Worm (Caenorhabditis elegans) whole organism, L1 larva: ENCODE measurements around the gene ift-139.
A peak's percentile ranks its signal among the peaks of the same experiment; 100 is the strongest.
"Not testable (repeated sequence)": the region's sequence is repeated elsewhere in the genome, so short reads cannot be mapped to it uniquely, and the experiment has no call there.

Experiments
- C16A3.4 ChIP-seq: fragments of 150-350 bp; optimal IDR thresholded peaks from 2 replicates; lab custom pipeline; 2014; ENCODE audit warnings: missing biosample characterization, missing genetic modification characterization
- F16B12.6 ChIP-seq: fragments of 150-350 bp; optimal IDR thresholded peaks from 2 replicates; lab custom pipeline; 2014; ENCODE audit warnings: missing biosample characterization, missing genetic modification characterization
- Y116A8C.19 ChIP-seq: sonication (generic microtip); optimal IDR thresholded peaks from 2 replicates; lab custom pipeline; 2016; ENCODE audit warnings: missing compliant biosample characterization, missing genetic modification characterization, borderline replicate concordance
- aha-1 ChIP-seq: fragments of 150-350 bp; optimal IDR thresholded peaks from 2 replicates; lab custom pipeline; 2014; ENCODE audit warnings: missing biosample characterization, missing genetic modification characterization
- aly-2 ChIP-seq: fragments of 150-350 bp; optimal IDR thresholded peaks from 2 replicates; lab custom pipeline; 2014; ENCODE audit warnings: missing biosample characterization, missing genetic modification characterization
- ama-1 ChIP-seq: fragments of 150-350 bp; optimal IDR thresholded peaks from 2 replicates; lab custom pipeline; 2014
- blmp-1 ChIP-seq: fragments of 150-350 bp; optimal IDR thresholded peaks from 2 replicates; lab custom pipeline; 2014; ENCODE audit warnings: missing biosample characterization, missing genetic modification characterization
- ceh-8 ChIP-seq: fragments of 200-800 bp; sonication (Bioruptor generic); optimal IDR thresholded peaks from 2 replicates; lab custom pipeline; 2018; ENCODE audit warnings: mild to moderate bottlenecking, missing genetic modification characterization, moderate library complexity, missing compliant biosample characterization
- ceh-88 ChIP-seq: fragments of 200-800 bp; sonication (Bioruptor generic); IDR thresholded peaks from 2 replicates; pipeline ENCODE4 v1.3.6; 2022; ENCODE audit warnings: missing genetic modification characterization, missing compliant biosample characterization
- ceh-90 ChIP-seq: sonication (generic microtip); optimal IDR thresholded peaks from 2 replicates; lab custom pipeline; 2016; ENCODE audit warnings: missing genetic modification characterization, missing compliant biosample characterization
- ces-1 ChIP-seq: fragments of 150-350 bp; optimal IDR thresholded peaks from 2 replicates; lab custom pipeline; 2014; ENCODE audit warnings: missing biosample characterization, missing genetic modification reagents, missing genetic modification characterization
- dpl-1 ChIP-seq, 3 experiments: fragments of 150-350 bp in 2 of 3; sonication (generic microtip) in 1 of 3; optimal IDR thresholded peaks; 2 replicates each; lab custom pipeline; 2014 to 2017; ENCODE audit warnings: missing biosample characterization in 3 of 3, missing genetic modification characterization in 3 of 3, missing genetic modification reagents in 3 of 3
- dsc-1 ChIP-seq: sonication (generic microtip); optimal IDR thresholded peaks from 2 replicates; lab custom pipeline; 2016; ENCODE audit warnings: mild to moderate bottlenecking, missing genetic modification characterization, missing compliant biosample characterization
- efl-1 ChIP-seq, 4 experiments: fragments of 150-350 bp; optimal IDR thresholded peaks in 3 of 4; peaks in 1 of 4; 1 replicate in 1 of 4; 2 replicates in 3 of 4; lab custom pipeline; 2014; ENCODE audit warnings: missing biosample characterization in 2 of 4, missing genetic modification characterization in 2 of 4, missing genetic modification reagents in 2 of 4
- egl-13 ChIP-seq: sonication (generic microtip); optimal IDR thresholded peaks from 2 replicates; lab custom pipeline; 2016; ENCODE audit warnings: missing genotype, missing genetic modification reagents, missing genetic modification characterization, missing compliant biosample characterization
- ets-5 ChIP-seq: fragments of 200-800 bp; sonication (Bioruptor generic); IDR thresholded peaks from 2 replicates; pipeline ENCODE4 v1.3.6; 2022; ENCODE audit warnings: missing genetic modification characterization, missing compliant biosample characterization
- fkh-10 ChIP-seq: sonication (generic microtip); optimal IDR thresholded peaks from 2 replicates; lab custom pipeline; 2017; ENCODE audit warnings: missing biosample characterization, missing genetic modification reagents, missing genetic modification characterization
- fkh-8 ChIP-seq: sonication (generic microtip); optimal IDR thresholded peaks from 2 replicates; lab custom pipeline; 2016; ENCODE audit warnings: mild to moderate bottlenecking, missing genetic modification characterization, missing compliant biosample characterization
- fos-1 ChIP-seq: fragments of 150-350 bp; optimal IDR thresholded peaks from 2 replicates; lab custom pipeline; 2014; ENCODE audit warnings: missing biosample characterization, missing genetic modification characterization
- hlh-17 ChIP-seq: fragments of 200-800 bp; sonication (Bioruptor generic); optimal IDR thresholded peaks from 2 replicates; lab custom pipeline; 2018; ENCODE audit warnings: missing genetic modification characterization, mild to moderate bottlenecking, missing compliant biosample characterization, moderate library complexity, borderline replicate concordance
- hpl-2 ChIP-seq: fragments of 150-350 bp; optimal IDR thresholded peaks from 2 replicates; lab custom pipeline; 2014; ENCODE audit warnings: missing biosample characterization, missing genetic modification reagents, missing genetic modification characterization
- lin-13 ChIP-seq: fragments of 150-350 bp; optimal IDR thresholded peaks from 2 replicates; lab custom pipeline; 2014; ENCODE audit warnings: missing biosample characterization, missing genetic modification reagents, missing genetic modification characterization
- lin-39 ChIP-seq: fragments of 150-350 bp; optimal IDR thresholded peaks from 2 replicates; lab custom pipeline; 2014; ENCODE audit warnings: missing biosample characterization, missing genetic modification reagents, missing genetic modification characterization
- lsy-2 ChIP-seq, 2 experiments: fragments of 150-350 bp; optimal IDR thresholded peaks; 2 replicates each; lab custom pipeline; 2014; ENCODE audit warnings: missing biosample characterization in 2 of 2, missing genetic modification characterization in 2 of 2
- mdl-1 ChIP-seq, 2 experiments: fragments of 150-350 bp; optimal IDR thresholded peaks; 2 replicates each; lab custom pipeline; 2014 to 2017; ENCODE audit warnings: missing biosample characterization in 2 of 2, missing genetic modification characterization in 2 of 2, inconsistent platforms in 1 of 2
- nhr-19 ChIP-seq: fragments of 200-800 bp; sonication (Bioruptor generic); conservative IDR thresholded peaks from 2 replicates; pipeline ENCODE4 v1.3.6; 2022; ENCODE audit warnings: missing genetic modification characterization, missing compliant biosample characterization
- nhr-20 ChIP-seq: sonication (generic microtip); optimal IDR thresholded peaks from 2 replicates; lab custom pipeline; 2016; ENCODE audit warnings: mild to moderate bottlenecking, missing genetic modification characterization, missing compliant biosample characterization
- nhr-47 ChIP-seq: sonication (generic microtip); optimal IDR thresholded peaks from 2 replicates; lab custom pipeline; 2016; ENCODE audit warnings: mild to moderate bottlenecking, missing genetic modification characterization, moderate library complexity, missing compliant biosample characterization
- nhr-71 ChIP-seq: sonication (generic microtip); optimal IDR thresholded peaks from 2 replicates; lab custom pipeline; 2016; ENCODE audit warnings: mild to moderate bottlenecking, missing genetic modification characterization, moderate library complexity, missing compliant biosample characterization
- nhr-76 ChIP-seq: sonication (generic microtip); optimal IDR thresholded peaks from 2 replicates; lab custom pipeline; 2017; ENCODE audit warnings: missing biosample characterization, missing genetic modification characterization
- nhr-90 ChIP-seq: sonication (generic microtip); optimal IDR thresholded peaks from 2 replicates; lab custom pipeline; 2016; ENCODE audit warnings: mild to moderate bottlenecking, missing genetic modification characterization, missing compliant biosample characterization; ENCODE audit not compliant: poor library complexity
- pag-3 ChIP-seq: sonication (generic microtip); optimal IDR thresholded peaks from 2 replicates; lab custom pipeline; 2017; ENCODE audit warnings: missing genetic modification characterization, mild to moderate bottlenecking, missing compliant biosample characterization, antibody characterized with exemption, borderline replicate concordance; ENCODE audit not compliant: insufficient read depth
- pqm-1 ChIP-seq: sonication (generic microtip); optimal IDR thresholded peaks from 3 replicates; lab custom pipeline; 2017; ENCODE audit warnings: missing biosample characterization, missing genetic modification characterization
- rnt-1 ChIP-seq: sonication (generic microtip); optimal IDR thresholded peaks from 2 replicates; lab custom pipeline; 2016; ENCODE audit warnings: mild to moderate bottlenecking, missing genetic modification characterization, moderate library complexity, missing compliant biosample characterization
- skn-1 ChIP-seq: fragments of 150-350 bp; optimal IDR thresholded peaks from 2 replicates; lab custom pipeline; 2014; ENCODE audit warnings: missing biosample characterization, missing genetic modification characterization
- snpc-4 ChIP-seq: fragments of 150-350 bp; optimal IDR thresholded peaks from 2 replicates; lab custom pipeline; 2014; ENCODE audit warnings: missing biosample characterization, missing genetic modification characterization
- snu-23 ChIP-seq: sonication (generic microtip); optimal IDR thresholded peaks from 2 replicates; lab custom pipeline; 2016; ENCODE audit warnings: missing genetic modification characterization, missing compliant biosample characterization
- sox-4 ChIP-seq: sonication (generic microtip); optimal IDR thresholded peaks from 2 replicates; lab custom pipeline; 2016; ENCODE audit warnings: missing genetic modification characterization, missing compliant biosample characterization
- sup-37 ChIP-seq: fragments of 200-800 bp; sonication (Bioruptor generic); optimal IDR thresholded peaks from 2 replicates; lab custom pipeline; 2018; ENCODE audit warnings: mild to moderate bottlenecking, missing genetic modification characterization, missing compliant biosample characterization
- tbx-2 ChIP-seq: sonication (generic microtip); optimal IDR thresholded peaks from 2 replicates; lab custom pipeline; 2016; ENCODE audit warnings: missing genetic modification characterization, missing compliant biosample characterization
- tlp-1 ChIP-seq: fragments of 150-350 bp; optimal IDR thresholded peaks from 2 replicates; lab custom pipeline; 2014; ENCODE audit warnings: missing biosample characterization, missing genetic modification characterization
- unc-130 ChIP-seq: fragments of 150-350 bp; optimal IDR thresholded peaks from 2 replicates; lab custom pipeline; 2017; ENCODE audit warnings: missing biosample characterization, missing genetic modification characterization, inconsistent platforms
- unc-62 ChIP-seq: fragments of 150-350 bp; optimal IDR thresholded peaks from 2 replicates; lab custom pipeline; 2014; ENCODE audit warnings: missing biosample characterization, missing genetic modification reagents, missing genetic modification characterization
- unc-86 ChIP-seq: sonication (generic microtip); optimal IDR thresholded peaks from 2 replicates; lab custom pipeline; 2016; ENCODE audit warnings: missing genetic modification characterization, missing compliant biosample characterization
- unc-98 ChIP-seq: fragments of 200-800 bp; sonication (Bioruptor generic); IDR thresholded peaks from 2 replicates; pipeline ENCODE4 v1.3.6; 2022; ENCODE audit warnings: missing genetic modification characterization, missing compliant biosample characterization
- xbp-1 ChIP-seq: sonication (generic microtip); optimal IDR thresholded peaks from 2 replicates; lab custom pipeline; 2016; ENCODE audit warnings: missing genetic modification characterization, missing compliant biosample characterization
- zip-4 ChIP-seq: fragments of 200-800 bp; sonication (Bioruptor generic); optimal IDR thresholded peaks from 2 replicates; lab custom pipeline; 2018; ENCODE audit warnings: mild to moderate bottlenecking, missing genetic modification characterization, moderate library complexity, missing compliant biosample characterization
- ztf-11 ChIP-seq, 2 experiments: sonication (generic microtip); optimal IDR thresholded peaks; 2 replicates each; lab custom pipeline; 2016 to 2017; ENCODE audit warnings: missing genetic modification characterization in 2 of 2, missing biosample characterization in 1 of 2, missing compliant biosample characterization in 1 of 2

The ift-139 gene

DNA sequence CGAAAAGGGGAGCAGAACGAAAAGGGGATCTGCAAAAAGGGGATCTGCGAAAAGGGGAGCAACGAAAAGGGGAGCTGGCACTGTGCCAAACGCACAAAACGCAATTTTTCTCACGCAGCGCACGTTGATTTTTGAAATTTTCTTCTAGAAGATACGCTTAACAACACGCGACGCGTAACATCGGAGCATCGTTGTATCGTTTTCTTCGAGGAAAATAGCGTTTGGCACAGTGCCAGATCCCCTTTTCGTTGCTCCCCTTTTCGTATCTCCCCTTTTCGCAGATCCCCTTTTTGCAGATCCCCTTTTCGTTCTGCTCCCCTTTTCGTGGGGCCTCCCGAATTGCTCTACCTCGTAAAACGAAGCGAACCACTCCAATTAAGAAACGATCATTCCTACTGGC lies 26.2 kb downstream of the ift-139 start:
- TF ChIP-seq nhr-19: peak; percentile 33; the same call in 1 of the 2 replicates
- TF ChIP-seq nhr-71: peak; percentile 41
- peak; percentile 2 for TF ChIP-seq xbp-1
- TF ChIP-seq efl-1 (optimal IDR thresholded peaks at IDR 0.05; lab: Kevin White, UChicago): peak in 1 of 2 experiments; percentile 27
- not testable (repeated sequence) for TF ChIP-seq efl-1 (GFP tag; optimal IDR thresholded peaks at IDR 0.05 in 1 of 2; lab: Kevin White, UChicago)
- peak; percentile 41 for TF ChIP-seq rnt-1 (tag; lab: Kevin White, UChicago)
- peak in 1 of 2 experiments; percentile 20 for TF ChIP-seq ztf-11 (tag; optimal IDR thresholded peaks at IDR 0.05; lab: Kevin White, UChicago)
- TF ChIP-seq nhr-47 (tag; lab: Kevin White, UChicago): peak; percentile 46
- peak; percentile 1 for TF ChIP-seq dsc-1 (tag; lab: Kevin White, UChicago)
- peak; percentile 24 for TF ChIP-seq unc-86 (tag; lab: Kevin White, UChicago)
- TF ChIP-seq snu-23 (GFP tag; lab: Kevin White, UChicago): peak; percentile 7

DNA sequence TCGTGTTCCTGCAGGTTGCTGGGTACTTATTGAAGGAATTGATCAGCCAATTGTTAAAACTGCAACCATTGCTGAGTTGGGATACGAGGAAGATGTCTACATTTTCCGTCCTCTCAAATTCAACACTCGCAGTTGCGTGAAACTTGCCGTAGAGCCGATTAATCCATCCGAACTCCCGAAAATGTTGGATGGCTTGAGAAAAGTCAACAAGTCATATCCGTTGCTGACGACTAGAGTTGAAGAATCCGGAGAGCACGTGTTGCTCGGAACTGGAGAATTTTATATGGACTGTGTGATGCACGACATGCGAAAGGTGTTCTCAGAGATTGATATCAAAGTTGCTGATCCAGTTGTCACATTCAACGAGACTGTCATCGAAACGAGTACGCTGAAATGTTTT lies 28.0 kb downstream of the ift-139 start:
- no peak for TF ChIP-seq tbx-2 (tag; lab: Kevin White, UChicago)
- TF ChIP-seq snpc-4 (tag; lab: Kevin White, UChicago): no peak
- TF ChIP-seq ama-1 (lab: Kevin White, UChicago): no peak
- TF ChIP-seq unc-98 (GFP tag; lab: Robert Waterston, UW): no peak
- TF ChIP-seq zip-4: no peak
- TF ChIP-seq blmp-1 (tag; lab: Kevin White, UChicago): no peak
- TF ChIP-seq ceh-90 (tag; lab: Kevin White, UChicago): no peak
- no peak for TF ChIP-seq nhr-76 (tag; lab: Kevin White, UChicago)
- no peak for TF ChIP-seq skn-1 (tag; lab: Kevin White, UChicago)
- TF ChIP-seq aly-2: no peak

DNA sequence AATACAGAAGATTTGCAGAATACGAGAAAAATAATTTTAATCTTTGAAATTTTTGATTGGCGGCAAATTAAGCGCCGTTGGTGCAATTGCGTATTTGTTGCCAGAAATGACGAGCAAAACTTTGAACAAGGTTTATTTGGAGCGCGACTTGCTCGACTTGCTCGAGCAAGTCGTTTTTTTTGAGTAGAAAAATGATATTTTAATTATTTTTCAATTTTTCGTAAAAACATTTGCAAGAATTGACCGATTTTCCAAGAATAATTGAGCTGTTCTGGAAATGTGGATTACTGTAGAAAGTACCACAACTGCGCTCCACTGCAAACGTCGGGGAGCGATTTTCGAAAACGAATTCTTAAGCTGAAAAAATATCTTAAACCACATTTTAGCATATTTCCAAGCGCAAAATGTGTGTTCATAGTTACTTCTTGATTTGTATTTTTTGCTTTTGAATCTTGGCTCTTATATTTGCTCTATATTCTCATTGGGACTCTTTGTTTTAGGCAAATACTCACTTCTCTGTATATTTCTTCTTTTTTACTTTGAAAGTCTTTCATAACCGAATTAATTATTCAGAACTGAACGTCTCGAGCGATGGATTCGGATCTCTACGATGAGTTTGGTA lies 30.2 kb downstream of the ift-139 start, which contains the start of the genes gcna-1 and eftu-2:
gcna-1 (minus strand) TSS at position 96 of the 622 bp plus-strand sequence.
eftu-2 (plus strand) TSS at position 572 of the 622 bp plus-strand sequence.
- peak; percentile 72 for TF ChIP-seq nhr-47 (tag; lab: Kevin White, UChicago)
- TF ChIP-seq snpc-4 (tag; lab: Kevin White, UChicago): peak; percentile 31
- peak; percentile 78 to 97 for TF ChIP-seq lsy-2 (tag; optimal IDR thresholded peaks at IDR 0.05; lab: Kevin White, UChicago)
- TF ChIP-seq mdl-1 (tag; optimal IDR thresholded peaks at IDR 0.05; lab: Kevin White, UChicago): peak in 1 of 2 experiments; percentile 25
- peak; percentile 64 for TF ChIP-seq nhr-20 (tag; lab: Kevin White, UChicago)
- TF ChIP-seq F16B12.6: peak; percentile 76
- no peak for TF ChIP-seq ceh-8 (GFP tag; lab: Kevin White, UChicago)
- no peak for TF ChIP-seq hlh-17 (GFP tag; lab: Kevin White, UChicago)
- no peak for TF ChIP-seq ets-5
- TF ChIP-seq C16A3.4 (tag; lab: Kevin White, UChicago): peak; percentile 38
- TF ChIP-seq pag-3 (tag; lab: Kevin White, UChicago): no peak
- no peak for TF ChIP-seq ceh-88 (GFP tag; lab: Robert Waterston, UW)
- TF ChIP-seq unc-62 (GFP tag; lab: Kevin White, UChicago): no peak
- peak; percentile 43 for TF ChIP-seq nhr-90 (tag; lab: Kevin White, UChicago)
- no peak for TF ChIP-seq Y116A8C.19 (tag; lab: Kevin White, UChicago)
- TF ChIP-seq fos-1 (tag; lab: Kevin White, UChicago): no peak
- TF ChIP-seq pqm-1 (tag; lab: Kevin White, UChicago): no peak
- no peak for TF ChIP-seq sup-37 (GFP tag; lab: Kevin White, UChicago)
- TF ChIP-seq tlp-1 (tag; lab: Kevin White, UChicago): no peak
- no peak for TF ChIP-seq sox-4 (tag; lab: Kevin White, UChicago)
- peak; percentile 77 to 86 (median 80) for TF ChIP-seq dpl-1 (GFP tag; optimal IDR thresholded peaks at IDR 0.05; lab: Kevin White, UChicago)
- peak; percentile 61 for TF ChIP-seq egl-13
- no peak for TF ChIP-seq aha-1 (tag; lab: Kevin White, UChicago)
- TF ChIP-seq lin-13 (GFP tag; lab: Kevin White, UChicago): peak; percentile 19
- no peak for TF ChIP-seq ces-1 (GFP tag; lab: Kevin White, UChicago)
- no peak for TF ChIP-seq skn-1 (tag; lab: Kevin White, UChicago)
- TF ChIP-seq aly-2: no peak
- no peak for TF ChIP-seq fkh-8 (tag; lab: Kevin White, UChicago)
- TF ChIP-seq hpl-2 (GFP tag; lab: Kevin White, UChicago): no peak
- TF ChIP-seq fkh-10: no peak
- TF ChIP-seq snu-23 (GFP tag; lab: Kevin White, UChicago): peak; percentile 68
- TF ChIP-seq lin-39: no peak
- TF ChIP-seq nhr-71: peak; percentile 77
- no peak for TF ChIP-seq unc-130 (tag; lab: Kevin White, UChicago)
